Worm (Caenorhabditis elegans): ENCODE data around the gene C37C3.11.

DNA sequence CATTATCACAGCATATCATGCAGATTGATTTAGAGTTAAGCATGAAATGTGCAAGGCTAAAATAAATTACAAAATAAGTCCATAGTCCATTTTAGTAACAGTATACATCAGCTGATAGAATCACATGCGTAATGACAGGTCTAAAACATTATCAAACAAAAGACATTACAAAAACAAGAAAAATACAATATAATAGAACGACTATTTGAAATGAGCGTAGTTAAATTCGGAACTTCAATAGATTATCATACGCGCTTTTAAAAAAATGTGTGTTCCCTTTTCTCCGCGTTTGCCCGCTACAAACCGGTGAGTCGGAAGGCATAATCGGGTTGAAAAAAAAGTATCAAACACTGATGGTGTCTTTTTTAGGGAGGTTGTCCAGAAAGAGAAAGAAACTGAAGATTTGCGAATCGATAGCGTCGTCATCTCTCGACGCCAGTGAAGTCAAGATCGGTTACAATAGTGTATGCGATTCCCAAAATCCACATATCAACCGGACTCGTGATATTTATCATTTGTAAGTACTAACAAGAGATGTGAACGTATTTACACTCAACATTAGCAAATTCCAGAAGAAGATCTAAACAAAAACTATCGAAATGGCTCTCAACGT, 9.1 kb downstream of the C37C3.11 start, which contains the start of gene C37C3.2:
- TF ChIP-seq ets-4 (tag; optimal IDR thresholded peaks at IDR 0.05) (no peak), ceh-34 (tag; optimal IDR thresholded peaks at IDR 0.05) (no peak), ceh-14 (tag; optimal IDR thresholded peaks at IDR 0.05) (no peak), ceh-45 (GFP tag; IDR thresholded peaks at IDR 0.05) (no peak), ceh-2 (tag; optimal IDR thresholded peaks at IDR 0.05) (no peak), syd-9 (tag; optimal IDR thresholded peaks at IDR 0.05) (no peak), ttx-3 (tag; optimal IDR thresholded peaks at IDR 0.05) (no peak), pha-2 (tag; optimal IDR thresholded peaks at IDR 0.05) (no peak)

All from whole organism, late embryonic.